Worm (Caenorhabditis elegans): ENCODE data around the gene dcn-1.

The dcn-1 gene

ce11 chrIII:4313061-4313962, at the start of gene dcn-1, which contains the start of gene evl-14:
dcn-1 (plus strand) TSS chrIII:4313912.
evl-14 (minus strand) TSS chrIII:4313128.
- TF ChIP-seq flt-1 (GFP tag; IDR thresholded peaks at IDR 0.05), result peak; percentile 49; the same call in 1 of the 2 replicates
- no peak for TF ChIP-seq tab-1 (GFP tag; IDR thresholded peaks at IDR 0.05)
- TF ChIP-seq cog-1 (tag; optimal IDR thresholded peaks at IDR 0.05), result peak; percentile 41

- no peak for TF ChIP-seq ref-1 (GFP tag; conservative IDR thresholded peaks at IDR 0.05)
- TF ChIP-seq flt-1 (GFP tag; IDR thresholded peaks at IDR 0.05), result no peak
- no peak for TF ChIP-seq ztf-23 (GFP tag; IDR thresholded peaks at IDR 0.05)
- no peak for TF ChIP-seq klf-2 (GFP tag; conservative IDR thresholded peaks at IDR 0.05)
- TF ChIP-seq med-1 (GFP tag; optimal IDR thresholded peaks at IDR 0.05; ENCODE audit: insufficient read depth), result no peak
- TF ChIP-seq tab-1 (GFP tag; IDR thresholded peaks at IDR 0.05), result no peak
- no peak for TF ChIP-seq T22C8.4 (GFP tag; IDR thresholded peaks at IDR 0.05)
- TF ChIP-seq cog-1 (tag; optimal IDR thresholded peaks at IDR 0.05), result no peak
- TF ChIP-seq ztf-29 (GFP tag; IDR thresholded peaks at IDR 0.05), result no peak
Observed at ce11 chrIII:4265892-4266291, 47.8 kb upstream of the dcn-1 start.

ce11 chrIII:4269220-4269935, 44.3 kb upstream of the dcn-1 start, which contains the start of the genes sftb-1 and R10E4.1:
sftb-1 (minus strand) TSS chrIII:4269270.
R10E4.1 (plus strand) TSS chrIII:4269743.
- TF ChIP-seq ztf-23 (GFP tag; IDR thresholded peaks at IDR 0.05), result peak; percentile 17; the same call in 1 of the 2 replicates
- no peak for TF ChIP-seq klf-2 (GFP tag; conservative IDR thresholded peaks at IDR 0.05)

- no peak for TF ChIP-seq flt-1 (GFP tag; IDR thresholded peaks at IDR 0.05)
- TF ChIP-seq cog-1 (tag; optimal IDR thresholded peaks at IDR 0.05), result no peak
- no peak for TF ChIP-seq med-1 (GFP tag; optimal IDR thresholded peaks at IDR 0.05; ENCODE audit: insufficient read depth)
- no peak for TF ChIP-seq ztf-29 (GFP tag; IDR thresholded peaks at IDR 0.05)
- no peak for TF ChIP-seq ztf-23 (GFP tag; IDR thresholded peaks at IDR 0.05)
Observed at ce11 chrIII:4271059-4271458, 42.7 kb upstream of the dcn-1 start.

- no peak for TF ChIP-seq flt-1 (GFP tag; IDR thresholded peaks at IDR 0.05)
- no peak for TF ChIP-seq cog-1 (tag; optimal IDR thresholded peaks at IDR 0.05)
- TF ChIP-seq med-1 (GFP tag; optimal IDR thresholded peaks at IDR 0.05; ENCODE audit: insufficient read depth), result no peak
- no peak for TF ChIP-seq ztf-29 (GFP tag; IDR thresholded peaks at IDR 0.05)
- TF ChIP-seq klf-2 (GFP tag; conservative IDR thresholded peaks at IDR 0.05), result no peak
- no peak for TF ChIP-seq tab-1 (GFP tag; IDR thresholded peaks at IDR 0.05)
Observed at ce11 chrIII:4272864-4273263, 40.8 kb upstream of the dcn-1 start.

- TF ChIP-seq flt-1 (GFP tag; IDR thresholded peaks at IDR 0.05) (no peak), klf-2 (GFP tag; conservative IDR thresholded peaks at IDR 0.05) (no peak), ztf-29 (GFP tag; IDR thresholded peaks at IDR 0.05) (no peak), med-1 (GFP tag; optimal IDR thresholded peaks at IDR 0.05; ENCODE audit: insufficient read depth) (no peak), ref-1 (GFP tag; conservative IDR thresholded peaks at IDR 0.05) (no peak), T22C8.4 (GFP tag; IDR thresholded peaks at IDR 0.05) (no peak), cog-1 (tag; optimal IDR thresholded peaks at IDR 0.05) (no peak), ztf-23 (GFP tag; IDR thresholded peaks at IDR 0.05) (no peak), tab-1 (GFP tag; IDR thresholded peaks at IDR 0.05) (no peak)
Observed at ce11 chrIII:4274524-4274923, 39.2 kb upstream of the dcn-1 start.

ce11 chrIII:4275704-4276103, 38.0 kb upstream of the dcn-1 start:
- TF ChIP-seq ztf-29 (GFP tag; IDR thresholded peaks at IDR 0.05) (no peak), klf-2 (GFP tag; conservative IDR thresholded peaks at IDR 0.05) (no peak), cog-1 (tag; optimal IDR thresholded peaks at IDR 0.05) (no peak), ref-1 (GFP tag; conservative IDR thresholded peaks at IDR 0.05) (no peak), T22C8.4 (GFP tag; IDR thresholded peaks at IDR 0.05) (no peak), flt-1 (GFP tag; IDR thresholded peaks at IDR 0.05) (peak; percentile 9; the same call in 1 of the 2 replicates)

ce11 chrIII:4276277-4276676, 37.4 kb upstream of the dcn-1 start:
- no peak for TF ChIP-seq ztf-29 (GFP tag; IDR thresholded peaks at IDR 0.05)
- no peak for TF ChIP-seq med-1 (GFP tag; optimal IDR thresholded peaks at IDR 0.05; ENCODE audit: insufficient read depth)
- TF ChIP-seq ztf-23 (GFP tag; IDR thresholded peaks at IDR 0.05), result no peak
- no peak for TF ChIP-seq cog-1 (tag; optimal IDR thresholded peaks at IDR 0.05)
- no peak for TF ChIP-seq ref-1 (GFP tag; conservative IDR thresholded peaks at IDR 0.05)
- no peak for TF ChIP-seq T22C8.4 (GFP tag; IDR thresholded peaks at IDR 0.05)

ce11 chrIII:4277762-4278161, 36.0 kb upstream of the dcn-1 start:
- no peak for TF ChIP-seq T22C8.4 (GFP tag; IDR thresholded peaks at IDR 0.05)
- TF ChIP-seq cog-1 (tag; optimal IDR thresholded peaks at IDR 0.05), result no peak
- TF ChIP-seq ref-1 (GFP tag; conservative IDR thresholded peaks at IDR 0.05), result no peak

ce11 chrIII:4278203-4278602, 35.5 kb upstream of the dcn-1 start:
- TF ChIP-seq T22C8.4 (GFP tag; IDR thresholded peaks at IDR 0.05) (no peak), ztf-23 (GFP tag; IDR thresholded peaks at IDR 0.05) (no peak), med-1 (GFP tag; optimal IDR thresholded peaks at IDR 0.05; ENCODE audit: insufficient read depth) (no peak), ref-1 (GFP tag; conservative IDR thresholded peaks at IDR 0.05) (no peak), flt-1 (GFP tag; IDR thresholded peaks at IDR 0.05) (0 out of 2 replicates have a peak, but pooled peaks have one; percentile 45), klf-2 (GFP tag; conservative IDR thresholded peaks at IDR 0.05) (no peak), ztf-29 (GFP tag; IDR thresholded peaks at IDR 0.05) (no peak), cog-1 (tag; optimal IDR thresholded peaks at IDR 0.05) (no peak)

Data from whole organism, midembryonic.